3 worm cellular contexts compared by ENCODE assay signal in genomic region chrX:13882639-13883038, ce11.
TF ChIP-seq lines count a peak whose summit lies in the region.

Gene hlb-1, minus strand, starts transcription at chrX:13882739.

TF ChIP-seq in whole organism, L1 larva, 84 proteins besides CTCF, POLR2A, EP300 and RAD21:
- TF ChIP-seq nhr-77 (tag; optimal IDR thresholded peaks at IDR 0.05; lab: Kevin White, UChicago), result peak; percentile 30
- no peak for TF ChIP-seq egl-27 (tag; optimal IDR thresholded peaks at IDR 0.05; lab: Kevin White, UChicago)

TF ChIP-seq in whole organism, L3 larva, 47 proteins besides CTCF, POLR2A, EP300 and RAD21:
- TF ChIP-seq nhr-23 (tag; optimal IDR thresholded peaks at IDR 0.05; lab: Kevin White, UChicago), result no peak
- TF ChIP-seq nhr-25 (tag; optimal IDR thresholded peaks at IDR 0.05; lab: Kevin White, UChicago), result no peak
- peak; percentile 69 for TF ChIP-seq pha-4 (tag; optimal IDR thresholded peaks at IDR 0.05; lab: Kevin White, UChicago)
- TF ChIP-seq egl-5 (tag; optimal IDR thresholded peaks at IDR 0.05; lab: Kevin White, UChicago), result no peak
- TF ChIP-seq snpc-4 (tag; optimal IDR thresholded peaks at IDR 0.05; lab: Kevin White, UChicago), result no peak
- no peak for TF ChIP-seq ceh-9 (tag; optimal IDR thresholded peaks at IDR 0.05; lab: Kevin White, UChicago)
- TF ChIP-seq nhr-12 (tag; optimal IDR thresholded peaks at IDR 0.05; lab: Kevin White, UChicago), result no peak
TF ChIP-seq in whole organism, L3 larva: peak in this region for 1.

TF ChIP-seq in whole organism, midembryonic, 9 proteins besides CTCF, POLR2A, EP300 and RAD21:
- TF ChIP-seq ztf-23 (GFP tag; IDR thresholded peaks at IDR 0.05; lab: Robert Waterston, UW) (0 out of 2 replicates have a peak, but pooled peaks have one; percentile 23), T22C8.4 (GFP tag; IDR thresholded peaks at IDR 0.05; lab: Robert Waterston, UW) (no peak), klf-2 (GFP tag; conservative IDR thresholded peaks at IDR 0.05; lab: Robert Waterston, UW) (no peak)

Comparison
In these comparisons a context has a peak if more than half of its experiments do, and no peak if none do; other contexts are left out.
1. Of the 26 proteins assayed by ChIP-seq in both whole organism, L1 larva and whole organism, L3 larva: peak only in whole organism, L1 larva: nhr-77; only in whole organism, L3 larva: none; in both: none; in neither: 25.